Worm (Caenorhabditis elegans) whole organism, L3 larva: ENCODE data around the gene ech-3.

ENCODE experiments used
- elt-3 ChIP-seq, 3 experiments: fragments of 150-350 bp in 1 of 3; sonication (generic microtip) in 2 of 3; optimal IDR thresholded peaks; 2 replicates in 2 of 3; 4 replicates in 1 of 3; lab custom pipeline; 2014 to 2017; ENCODE audit warnings: missing biosample characterization in 3 of 3, missing genetic modification characterization in 3 of 3
- jun-1 ChIP-seq: fragments of 150-350 bp; optimal IDR thresholded peaks from 2 replicates; lab custom pipeline; 2014; ENCODE audit warnings: missing biosample characterization, missing genetic modification reagents, missing genetic modification characterization
- nfya-1 ChIP-seq: sonication (generic microtip); optimal IDR thresholded peaks from 2 replicates; lab custom pipeline; 2017; ENCODE audit warnings: missing genetic modification characterization, mild to moderate bottlenecking, missing compliant biosample characterization, antibody characterized with exemption, moderate library complexity; ENCODE audit not compliant: insufficient read depth
- nhr-237 ChIP-seq: fragments of 150-350 bp; optimal IDR thresholded peaks from 2 replicates; lab custom pipeline; 2014; ENCODE audit warnings: missing biosample characterization, missing genetic modification characterization
- unc-39 ChIP-seq: sonication (generic microtip); optimal IDR thresholded peaks from 4 replicates; lab custom pipeline; 2017; ENCODE audit warnings: missing biosample characterization, missing genetic modification characterization

DNA sequence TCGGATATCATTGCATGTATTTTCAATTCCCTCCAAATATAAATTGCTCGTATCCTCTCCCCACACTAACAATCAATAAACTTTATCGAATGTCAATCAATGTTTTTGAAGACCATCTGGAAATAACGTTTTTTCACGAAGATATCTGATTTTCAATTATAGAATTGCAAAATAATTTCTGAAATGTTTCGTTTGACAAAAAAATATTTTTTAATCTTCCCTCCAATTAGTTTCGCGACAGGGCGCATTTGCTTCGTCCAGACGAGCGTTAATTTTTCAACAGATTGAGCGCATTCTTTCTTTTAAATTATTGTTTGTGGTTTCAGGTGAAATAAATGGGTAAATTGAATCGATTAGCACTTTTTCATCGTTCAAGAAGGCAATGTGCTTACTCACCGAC lies 9.1 kb downstream of the ech-3 start, which contains the start of gene vars-1:
- peak; percentile 57 for TF ChIP-seq nfya-1
- TF ChIP-seq elt-3 (tag; optimal IDR thresholded peaks at IDR 0.05; lab: Kevin White, UChicago) = no peak
- no peak for TF ChIP-seq nhr-237 (tag; lab: Kevin White, UChicago)
- TF ChIP-seq jun-1 (tag; lab: Kevin White, UChicago) = no peak
- TF ChIP-seq unc-39 = no peak
